Worm (Caenorhabditis elegans): ENCODE measurements around the gene Y39A1A.22.

The Y39A1A.22 gene

DNA sequence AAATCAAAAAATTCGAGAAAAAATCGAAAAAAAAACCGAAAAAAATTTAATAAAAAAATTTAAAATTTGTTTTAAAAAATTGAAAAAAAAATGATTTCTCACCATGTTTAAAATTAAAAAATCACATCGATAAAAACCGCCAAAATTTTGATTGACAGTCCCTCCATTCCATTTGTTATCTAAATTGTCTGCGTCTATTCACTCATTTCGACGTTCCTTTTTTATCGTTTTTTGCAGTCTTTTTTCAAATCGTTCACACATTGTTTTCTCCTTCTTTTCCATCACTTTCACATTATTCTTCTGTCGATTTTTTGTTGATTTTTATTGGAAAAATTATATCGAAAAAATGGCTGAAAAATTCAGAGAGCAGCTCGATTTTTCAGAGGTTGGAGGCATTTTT, 50.8 kb downstream of the Y39A1A.22 start:
- TF ChIP-seq skn-1 (tag; optimal IDR thresholded peaks at IDR 0.05) (no peak), unc-55 (GFP tag; optimal IDR thresholded peaks at IDR 0.05) (no peak), nhr-25 (tag; optimal IDR thresholded peaks at IDR 0.05) (no peak), nhr-23 (tag; optimal IDR thresholded peaks at IDR 0.05) (no peak), ztf-1 (GFP tag; conservative IDR thresholded peaks at IDR 0.05) (no peak), nhr-237 (tag; optimal IDR thresholded peaks at IDR 0.05) (no peak), Y55F3AM.14 (GFP tag; optimal IDR thresholded peaks at IDR 0.05) (no peak), dmd-4 (tag; optimal IDR thresholded peaks at IDR 0.05) (no peak)

- TF ChIP-seq crh-2 (tag; optimal IDR thresholded peaks at IDR 0.05), result no peak
- no peak for TF ChIP-seq unc-39 (tag; optimal IDR thresholded peaks at IDR 0.05)
- TF ChIP-seq ama-1 (optimal IDR thresholded peaks at IDR 0.05), result no peak
- TF ChIP-seq dmd-4 (tag; optimal IDR thresholded peaks at IDR 0.05), result no peak
- TF ChIP-seq blmp-1 (tag; optimal IDR thresholded peaks at IDR 0.05; ENCODE audit: insufficient read depth), result no peak
- no peak for TF ChIP-seq C34F6.9 (tag; optimal IDR thresholded peaks at IDR 0.05)
- no peak for TF ChIP-seq skn-1 (tag; optimal IDR thresholded peaks at IDR 0.05)
- TF ChIP-seq nhr-23 (tag; optimal IDR thresholded peaks at IDR 0.05), result no peak
- TF ChIP-seq nhr-77 (tag; optimal IDR thresholded peaks at IDR 0.05), result no peak
These were observed 52.1 kb downstream of the Y39A1A.22 start, which contains the start of gene cnt-2 for ce11 chrIII:10654718-10655117. cnt-2 (plus strand) TSS chrIII:10655018.

- TF ChIP-seq R02D3.7 (tag; optimal IDR thresholded peaks at IDR 0.05) (no peak), elt-1 (tag; optimal IDR thresholded peaks at IDR 0.05) (no peak), F13H6.1 (tag; optimal IDR thresholded peaks at IDR 0.05) (no peak)
These were observed 53.3 kb downstream of the Y39A1A.22 start for ce11 chrIII:10653479-10653878.

ce11 chrIII:10652833-10653232, 54.0 kb downstream of the Y39A1A.22 start:
- TF ChIP-seq alr-1 (tag; optimal IDR thresholded peaks at IDR 0.05) (no peak), lin-13 (GFP tag; optimal IDR thresholded peaks at IDR 0.05) (no peak), mbf-1 (tag; optimal IDR thresholded peaks at IDR 0.05) (no peak), sma-9 (GFP tag; optimal IDR thresholded peaks at IDR 0.05) (no peak), sma-9 (tag; optimal IDR thresholded peaks at IDR 0.05) (no peak), nhr-129 (tag; optimal IDR thresholded peaks at IDR 0.05) (no peak), nhr-12 (tag; optimal IDR thresholded peaks at IDR 0.05) (no peak), blmp-1 (tag; optimal IDR thresholded peaks at IDR 0.05; ENCODE audit: insufficient read depth) (no peak), nhr-6 (tag; optimal IDR thresholded peaks at IDR 0.05) (no peak), unc-39 (tag; optimal IDR thresholded peaks at IDR 0.05) (no peak), ztf-11 (tag; optimal IDR thresholded peaks at IDR 0.05) (no peak), Y55F3AM.14 (GFP tag; optimal IDR thresholded peaks at IDR 0.05) (no peak)
